Fruit fly (Drosophila melanogaster) whole organism, embryonic: ENCODE results near the gene phol.
A peak's percentile ranks its signal among the peaks of the same experiment; 100 is the strongest.

ENCODE experiments used
- Adf1 ChIP-seq: fragments of 200-800 bp; sonication (Bioruptor generic); IDR thresholded peaks from 2 replicates; pipeline ENCODE4 v1.3.6; 2022; ENCODE audit warnings: missing biosample characterization, missing genetic modification characterization
- Awh ChIP-seq: fragments of 200-800 bp; sonication (Bioruptor generic); IDR thresholded peaks from 2 replicates; pipeline ENCODE4, ENCODE4 v1.3.6; 2022; ENCODE audit warnings: missing biosample characterization, missing genetic modification characterization
- CG11696 ChIP-seq: fragments of 200-800 bp; sonication (Bioruptor generic); IDR thresholded peaks from 2 replicates; pipeline ENCODE4 v1.3.6; 2022; ENCODE audit warnings: missing biosample characterization, missing genetic modification characterization
- CG13424 ChIP-seq: fragments of 200-800 bp; sonication (Bioruptor generic); optimal IDR thresholded peaks from 2 replicates; lab custom pipeline; 2019; ENCODE audit warnings: missing biosample characterization, mild to moderate bottlenecking, missing genetic modification characterization, moderate library complexity
- CG1529 ChIP-seq: fragments of 200-800 bp; sonication (Bioruptor generic); optimal IDR thresholded peaks from 3 replicates; lab custom pipeline; 2018; ENCODE audit warnings: missing biosample characterization, missing genetic modification characterization
- CG2120 ChIP-seq: fragments of 200-800 bp; sonication (Bioruptor generic); optimal IDR thresholded peaks from 3 replicates; lab custom pipeline; 2016; ENCODE audit warnings: missing biosample characterization, missing genetic modification characterization
- CG2875 ChIP-seq: fragments of 200-800 bp; sonication (Bioruptor generic); optimal IDR thresholded peaks from 2 replicates; lab custom pipeline; 2017; ENCODE audit warnings: missing biosample characterization, mild to moderate bottlenecking, missing genetic modification characterization, missing genetic modification reagents
- CG33213 ChIP-seq: fragments of 200-800 bp; sonication (Bioruptor generic); optimal IDR thresholded peaks from 3 replicates; lab custom pipeline; 2016; ENCODE audit warnings: missing biosample characterization, missing genetic modification characterization
- CG34224 ChIP-seq: fragments of 200-800 bp; sonication (Bioruptor generic); IDR thresholded peaks from 3 replicates; pipeline ENCODE4 v1.3.6; 2022; ENCODE audit warnings: missing biosample characterization, missing genetic modification characterization; ENCODE audit not compliant: partially characterized antibody
- CG7271 ChIP-seq: fragments of 200-800 bp; sonication (Bioruptor generic); optimal IDR thresholded peaks from 2 replicates; lab custom pipeline; 2018; ENCODE audit warnings: missing biosample characterization, mild to moderate bottlenecking, missing genetic modification characterization, moderate library complexity
- CG7839 ChIP-seq: fragments of 200-800 bp; sonication (Bioruptor generic); optimal IDR thresholded peaks from 3 replicates; lab custom pipeline; 2018; ENCODE audit warnings: missing biosample characterization, mild to moderate bottlenecking, missing genetic modification characterization, moderate library complexity
- CG8359 ChIP-seq: fragments of 200-800 bp; sonication (Bioruptor generic); optimal IDR thresholded peaks from 2 replicates; lab custom pipeline; 2017; ENCODE audit warnings: missing biosample characterization, mild to moderate bottlenecking, missing genetic modification characterization, borderline replicate concordance
- CG8924 ChIP-seq: fragments of 200-800 bp; optimal IDR thresholded peaks from 3 replicates; lab custom pipeline; 2019; ENCODE audit warnings: missing biosample characterization, mild to moderate bottlenecking, missing genetic modification characterization, moderate library complexity
- CTCF ChIP-seq: fragments of 200-800 bp; sonication (Bioruptor generic); optimal IDR thresholded peaks from 2 replicates; lab custom pipeline; 2017; ENCODE audit warnings: missing biosample characterization, mild to moderate bottlenecking, missing genetic modification characterization, moderate library complexity
- CkIIα-i1 ChIP-seq: fragments of 200-800 bp; sonication (Bioruptor generic); IDR thresholded peaks from 2 replicates; pipeline ENCODE4 v1.3.6; 2022; ENCODE audit warnings: missing biosample characterization, missing genetic modification characterization
- CoRest ChIP-seq: fragments of 200-800 bp; sonication (Bioruptor generic); optimal IDR thresholded peaks from 3 replicates; lab custom pipeline; 2018; ENCODE audit warnings: missing biosample characterization, mild to moderate bottlenecking, missing genetic modification characterization, moderate library complexity
- Dbx ChIP-seq: fragments of 200-800 bp; sonication (Bioruptor generic); IDR thresholded peaks from 3 replicates; pipeline ENCODE4 v1.3.6; 2022; ENCODE audit warnings: missing biosample characterization, missing genetic modification characterization
- Dfd ChIP-seq, 2 experiments: fragments of >200 bp; optimal IDR thresholded peaks; 2 replicates each; lab custom pipeline; 2017; ENCODE audit warnings: missing biosample characterization in 2 of 2, missing genetic modification characterization in 2 of 2
- Doc2 ChIP-seq: fragments of 200-800 bp; sonication (Bioruptor generic); IDR thresholded peaks from 2 replicates; pipeline ENCODE4 v1.3.6; 2022; ENCODE audit warnings: missing biosample characterization, missing genetic modification characterization
- E2f2 ChIP-seq: fragments of 200-800 bp; sonication (Bioruptor generic); IDR thresholded peaks from 2 replicates; pipeline ENCODE4 v1.3.6; 2022; ENCODE audit warnings: missing biosample characterization, missing genetic modification characterization
- Elba2 ChIP-seq: fragments of 200-800 bp; sonication (Bioruptor generic); optimal IDR thresholded peaks from 3 replicates; lab custom pipeline; 2016; ENCODE audit warnings: missing biosample characterization, missing genetic modification characterization
- Ets97D ChIP-seq: fragments of 200-800 bp; sonication (Bioruptor generic); optimal IDR thresholded peaks from 3 replicates; lab custom pipeline; 2016; ENCODE audit warnings: missing biosample characterization, missing genetic modification characterization
- Hey ChIP-seq: fragments of 200-800 bp; sonication (Bioruptor generic); optimal IDR thresholded peaks from 3 replicates; lab custom pipeline; 2018; ENCODE audit warnings: missing biosample characterization, mild to moderate bottlenecking, missing genetic modification characterization
- Hmx ChIP-seq: fragments of 200-800 bp; sonication (Bioruptor generic); optimal IDR thresholded peaks from 2 replicates; lab custom pipeline; 2016; ENCODE audit warnings: missing biosample characterization, missing genetic modification characterization
- MESR4 ChIP-seq: fragments of 200-800 bp; sonication (Bioruptor generic); optimal IDR thresholded peaks from 2 replicates; lab custom pipeline; 2018; ENCODE audit warnings: missing biosample characterization, mild to moderate bottlenecking, missing genetic modification characterization, moderate library complexity
- NFAT ChIP-seq: fragments of 200-800 bp; sonication (Bioruptor generic); IDR thresholded peaks from 2 replicates; pipeline ENCODE4 v1.3.6; 2022; ENCODE audit warnings: missing biosample characterization, missing genetic modification characterization
- Oli ChIP-seq: fragments of 200-800 bp; sonication (Bioruptor generic); optimal IDR thresholded peaks from 2 replicates; lab custom pipeline; 2018; ENCODE audit warnings: missing biosample characterization, mild to moderate bottlenecking, missing genetic modification characterization, moderate library complexity
- Optix ChIP-seq: fragments of 200-800 bp; sonication (Bioruptor generic); IDR thresholded peaks from 3 replicates; pipeline ENCODE4 v1.3.6; 2022; ENCODE audit warnings: missing biosample characterization, missing genetic modification characterization
- Ptx1 ChIP-seq: fragments of 200-800 bp; sonication (Bioruptor generic); IDR thresholded peaks from 2 replicates; pipeline ENCODE4 v1.3.6; 2022; ENCODE audit warnings: missing biosample characterization, missing genetic modification characterization
- Ravus ChIP-seq: fragments of 200-800 bp; sonication (Bioruptor generic); IDR thresholded peaks from 2 replicates; pipeline ENCODE4 v1.3.6; 2022; ENCODE audit warnings: missing biosample characterization, missing genetic modification characterization
- Rx ChIP-seq: fragments of 200-800 bp; sonication (Bioruptor generic); IDR thresholded peaks from 2 replicates; pipeline ENCODE4 v1.3.6; 2022; ENCODE audit warnings: missing biosample characterization, missing genetic modification characterization
- Trl ChIP-seq, 3 experiments: fragments of >200 bp in 2 of 3; fragments of 200-800 bp in 1 of 3; sonication (Bioruptor generic) in 1 of 3; optimal IDR thresholded peaks; 2 replicates in 1 of 3; 3 replicates in 2 of 3; lab custom pipeline; 2016 to 2017; ENCODE audit warnings: missing biosample characterization in 1 of 3, missing genetic modification characterization in 1 of 3
- Xbp1 ChIP-seq: fragments of 200-800 bp; sonication (Bioruptor generic); optimal IDR thresholded peaks from 3 replicates; lab custom pipeline; 2016; ENCODE audit warnings: missing biosample characterization, mild to moderate bottlenecking, missing genetic modification characterization
- abd-A ChIP-seq: fragments of 200-800 bp; sonication (Bioruptor generic); optimal IDR thresholded peaks from 3 replicates; lab custom pipeline; 2019; ENCODE audit warnings: missing biosample characterization, mild to moderate bottlenecking, missing genetic modification characterization, moderate library complexity
- al ChIP-seq: fragments of 200-800 bp; sonication (Bioruptor generic); IDR thresholded peaks from 2 replicates; pipeline ENCODE4 v1.3.6; 2022; ENCODE audit warnings: missing biosample characterization, missing genetic modification characterization
- bcd ChIP-seq: fragments of 200-800 bp; sonication (Bioruptor generic); optimal IDR thresholded peaks from 2 replicates; lab custom pipeline; 2017; ENCODE audit warnings: missing biosample characterization, mild to moderate bottlenecking, missing genetic modification characterization
- ci ChIP-seq: fragments of 200-800 bp; sonication (Bioruptor generic); IDR thresholded peaks from 3 replicates; pipeline ENCODE4 v1.3.6; 2022; ENCODE audit warnings: missing biosample characterization, missing genetic modification characterization
- corto ChIP-seq: fragments of 200-800 bp; sonication (Bioruptor generic); optimal IDR thresholded peaks from 2 replicates; lab custom pipeline; 2016; ENCODE audit warnings: missing biosample characterization, mild to moderate bottlenecking, missing genetic modification characterization, moderate library complexity
- da ChIP-seq: fragments of 200-800 bp; sonication (Bioruptor generic); optimal IDR thresholded peaks from 2 replicates; lab custom pipeline; 2016; ENCODE audit warnings: missing biosample characterization, missing genetic modification characterization
- ems ChIP-seq: fragments of 200-800 bp; sonication (Bioruptor generic); optimal IDR thresholded peaks from 3 replicates; lab custom pipeline; 2016; ENCODE audit warnings: missing biosample characterization, missing genetic modification characterization
- esg ChIP-seq: fragments of 200-800 bp; sonication (Bioruptor generic); conservative IDR thresholded peaks from 2 replicates; pipeline ENCODE4 v1.3.6; 2022; ENCODE audit warnings: missing biosample characterization, missing genetic modification characterization
- ftz-f1 ChIP-seq: fragments of 200-800 bp; sonication (Bioruptor generic); optimal IDR thresholded peaks from 2 replicates; lab custom pipeline; 2016; ENCODE audit warnings: missing biosample characterization, missing genetic modification characterization
- gem ChIP-seq: fragments of 200-800 bp; sonication (Bioruptor generic); optimal IDR thresholded peaks from 2 replicates; lab custom pipeline; 2019; ENCODE audit warnings: missing biosample characterization, mild to moderate bottlenecking, missing genetic modification characterization, moderate library complexity
- grau ChIP-seq: fragments of 200-800 bp; optimal IDR thresholded peaks from 3 replicates; lab custom pipeline; 2019; ENCODE audit warnings: missing biosample characterization, mild to moderate bottlenecking, missing genetic modification characterization, moderate library complexity
- gro ChIP-seq: fragments of 200-800 bp; sonication (Bioruptor generic); optimal IDR thresholded peaks from 2 replicates; lab custom pipeline; 2016; ENCODE audit warnings: missing biosample characterization, missing genetic modification characterization
- her ChIP-seq: fragments of 200-800 bp; sonication (Bioruptor generic); optimal IDR thresholded peaks from 2 replicates; lab custom pipeline; 2016; ENCODE audit warnings: missing biosample characterization, missing genetic modification characterization
- kni ChIP-seq: fragments of 200-800 bp; sonication (Bioruptor generic); optimal IDR thresholded peaks from 3 replicates; lab custom pipeline; 2017; ENCODE audit warnings: mild to moderate bottlenecking, missing biosample characterization, missing genetic modification reagents, missing genetic modification characterization
- peb ChIP-seq: fragments of 200-800 bp; sonication (Bioruptor generic); IDR thresholded peaks from 2 replicates; pipeline ENCODE4 v1.3.6; 2022; ENCODE audit warnings: missing biosample characterization, missing genetic modification characterization
- run ChIP-seq: fragments of 200-800 bp; sonication (Bioruptor generic); optimal IDR thresholded peaks from 3 replicates; lab custom pipeline; 2018; ENCODE audit warnings: missing biosample characterization, mild to moderate bottlenecking, missing genetic modification characterization
- sr ChIP-seq: fragments of 200-800 bp; sonication (Bioruptor generic); IDR thresholded peaks from 3 replicates; pipeline ENCODE4 v1.3.6; 2022; ENCODE audit warnings: missing biosample characterization, missing genetic modification characterization
- wdn ChIP-seq: fragments of 200-800 bp; sonication (Bioruptor generic); IDR thresholded peaks from 2 replicates; pipeline ENCODE4 v1.3.6; 2022; ENCODE audit warnings: missing biosample characterization, missing genetic modification characterization

The phol gene

DNA sequence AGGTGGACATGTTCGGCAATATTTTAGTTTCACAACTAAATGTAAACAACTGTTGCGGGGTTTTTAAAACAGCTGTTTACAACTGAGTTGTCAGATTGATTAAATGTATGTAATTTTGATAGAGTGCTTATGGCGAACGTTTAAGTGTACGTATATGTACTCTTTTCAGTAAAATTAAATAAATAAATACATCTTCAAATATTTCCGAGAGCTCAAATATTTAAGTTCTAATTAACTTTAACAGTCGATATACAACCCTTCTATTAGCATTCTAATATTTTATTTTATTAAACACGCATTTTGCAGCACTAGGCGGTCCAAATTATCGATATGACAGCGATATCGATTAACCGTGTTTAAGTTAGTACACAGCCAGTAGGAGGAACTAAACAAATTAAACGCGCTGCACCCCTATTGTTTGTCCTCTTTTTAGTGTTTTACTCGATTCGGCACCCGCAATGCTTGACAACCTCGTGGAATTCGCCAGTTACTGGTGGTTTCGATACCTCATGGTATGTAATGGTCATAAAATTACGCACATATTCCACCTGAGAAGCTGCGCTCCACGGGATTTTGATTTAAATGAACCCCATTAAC lies 4.5 kb downstream of the phol start, which contains the start of the genes CG3448 and ghi (continued):
- peak; percentile 69 for TF ChIP-seq CG7839 (tag; lab: Kevin White, UChicago)
- no peak for TF ChIP-seq wdn
- TF ChIP-seq Rx: peak; percentile 22; the same call in 1 of the 2 replicates
- TF ChIP-seq gem (tag; lab: Kevin White, UChicago): peak; percentile 71
- TF ChIP-seq Hmx (GFP tag; lab: Kevin White, UChicago): no peak
- peak; percentile 58 for TF ChIP-seq Ptx1 (GFP tag; lab: Robert Waterston, UW)
- TF ChIP-seq CG33213 (GFP tag; lab: Kevin White, UChicago): peak; percentile 6
- peak; percentile 59; the same call in 1 of the 2 replicates for TF ChIP-seq NFAT (GFP tag; lab: Robert Waterston, UW)
- TF ChIP-seq CG2120 (GFP tag; lab: Kevin White, UChicago): peak; percentile 70
- TF ChIP-seq ftz-f1: no peak
- no peak for TF ChIP-seq Oli (tag; lab: Kevin White, UChicago)
- peak; percentile 41 for TF ChIP-seq gro (GFP tag; lab: Kevin White, UChicago)
- peak; percentile 51; the same call in 2 of the 3 replicates for TF ChIP-seq ci (GFP tag; lab: Robert Waterston, UW)
- no peak for TF ChIP-seq Dfd (GFP tag; optimal IDR thresholded peaks at IDR 0.05; lab: Kevin White, UChicago)
- no peak for TF ChIP-seq esg
- peak; percentile 52 for TF ChIP-seq ems (GFP tag; lab: Kevin White, UChicago)
- TF ChIP-seq CG2875 (GFP tag; lab: Kevin White, UChicago): no peak
- peak; percentile 75 for TF ChIP-seq MESR4
- TF ChIP-seq CkIIα-i1 (GFP tag; lab: Robert Waterston, UW): no peak
- peak; percentile 78 for TF ChIP-seq Dbx (GFP tag; lab: Robert Waterston, UW)
- 0 out of 2 replicates have a peak, but pooled peaks have one; percentile 40 for TF ChIP-seq peb (GFP tag; lab: Robert Waterston, UW)
- TF ChIP-seq al (GFP tag; lab: Robert Waterston, UW): peak; percentile 59; the same call in 1 of the 2 replicates
- TF ChIP-seq CoRest: peak; percentile 54
- TF ChIP-seq CG7271 (tag; lab: Kevin White, UChicago): peak; percentile 36
- no peak for TF ChIP-seq CG1529 (GFP tag; lab: Kevin White, UChicago)
- peak; percentile 42 for TF ChIP-seq Xbp1 (GFP tag; lab: Kevin White, UChicago)
- TF ChIP-seq Elba2 (GFP tag; lab: Kevin White, UChicago): peak; percentile 17
- TF ChIP-seq CG11696 (GFP tag; lab: Robert Waterston, UW): no peak
- peak; percentile 87 for TF ChIP-seq abd-A (tag; lab: Kevin White, UChicago)
- no peak for TF ChIP-seq Hey (tag; lab: Kevin White, UChicago)
- TF ChIP-seq Ets97D (GFP tag; lab: Kevin White, UChicago): peak; percentile 63
- no peak for TF ChIP-seq her
- TF ChIP-seq CG8359 (GFP tag; lab: Kevin White, UChicago): no peak
- no peak for TF ChIP-seq Optix
- TF ChIP-seq Doc2 (GFP tag; lab: Robert Waterston, UW): no peak
- no peak for TF ChIP-seq sr (GFP tag; lab: Robert Waterston, UW)
- TF ChIP-seq kni (GFP tag; lab: Kevin White, UChicago): peak; percentile 75
- no peak for TF ChIP-seq da (GFP tag; lab: Kevin White, UChicago)
- TF ChIP-seq grau (tag; lab: Kevin White, UChicago): peak; percentile 53
- no peak for TF ChIP-seq Trl (optimal IDR thresholded peaks at IDR 0.05; lab: Kevin White, UChicago)
- peak; percentile 69 for TF ChIP-seq Trl (GFP tag; optimal IDR thresholded peaks at IDR 0.05; lab: Kevin White, UChicago)
- peak; percentile 51 for TF ChIP-seq CG8924 (tag; lab: Kevin White, UChicago)
- peak; percentile 67 for TF ChIP-seq E2f2 (GFP tag; lab: Robert Waterston, UW)
- peak; percentile 56 for TF ChIP-seq bcd
- no peak for TF ChIP-seq run (tag; lab: Kevin White, UChicago)
- peak; percentile 72 for TF ChIP-seq Awh (GFP tag; lab: Robert Waterston, UW)
- peak; percentile 35 for TF ChIP-seq CTCF (GFP tag; lab: Kevin White, UChicago)
- peak; percentile 74 for TF ChIP-seq CG34224 (GFP tag; lab: Robert Waterston, UW)
- TF ChIP-seq CG13424 (tag; lab: Kevin White, UChicago): peak; percentile 61
- no peak for TF ChIP-seq Ravus (GFP tag; lab: Robert Waterston, UW)
- no peak for TF ChIP-seq Adf1 (GFP tag; lab: Robert Waterston, UW)
- peak; percentile 56 for TF ChIP-seq corto
